Worm (Caenorhabditis elegans) whole organism, L2 larva: ENCODE data around the gene epg-9.
A peak's percentile ranks its signal among the peaks of the same experiment; 100 is the strongest.

Experiments
- C34F6.9 ChIP-seq: fragments of 150-350 bp; optimal IDR thresholded peaks from 2 replicates; lab custom pipeline; 2014; ENCODE audit warnings: missing biosample characterization, missing genetic modification characterization
- F13H6.1 ChIP-seq: sonication (generic microtip); optimal IDR thresholded peaks from 2 replicates; lab custom pipeline; 2016; ENCODE audit warnings: missing genetic modification characterization, missing compliant biosample characterization
- R02D3.7 ChIP-seq: fragments of 150-350 bp; optimal IDR thresholded peaks from 2 replicates; lab custom pipeline; 2014; ENCODE audit warnings: missing biosample characterization, missing genetic modification characterization
- Y55F3AM.14 ChIP-seq: fragments of 200-800 bp; sonication (Bioruptor generic); optimal IDR thresholded peaks from 2 replicates; lab custom pipeline; 2018; ENCODE audit warnings: mild to moderate bottlenecking, missing genetic modification characterization, missing compliant biosample characterization
- alr-1 ChIP-seq: fragments of 150-350 bp; optimal IDR thresholded peaks from 2 replicates; lab custom pipeline; 2014; ENCODE audit warnings: missing biosample characterization, missing genetic modification characterization
- aly-2 ChIP-seq: fragments of 150-350 bp; optimal IDR thresholded peaks from 2 replicates; lab custom pipeline; 2014; ENCODE audit warnings: missing biosample characterization, missing genetic modification characterization
- ama-1 ChIP-seq: fragments of 150-350 bp; optimal IDR thresholded peaks from 2 replicates; lab custom pipeline; 2018; ENCODE audit warnings: inconsistent platforms
- blmp-1 ChIP-seq: sonication (generic microtip); optimal IDR thresholded peaks from 2 replicates; lab custom pipeline; 2017; ENCODE audit warnings: missing genetic modification characterization, mild to moderate bottlenecking, missing compliant biosample characterization, antibody characterized with exemption, moderate library complexity; ENCODE audit not compliant: insufficient read depth
- crh-2 ChIP-seq: sonication (generic microtip); optimal IDR thresholded peaks from 2 replicates; lab custom pipeline; 2017; ENCODE audit warnings: missing biosample characterization, missing genetic modification characterization
- elt-1 ChIP-seq: fragments of 150-350 bp; optimal IDR thresholded peaks from 2 replicates; lab custom pipeline; 2014; ENCODE audit warnings: missing biosample characterization, missing genetic modification characterization
- elt-3 ChIP-seq: sonication (generic microtip); optimal IDR thresholded peaks from 2 replicates; lab custom pipeline; 2017; ENCODE audit warnings: missing biosample characterization, missing genetic modification characterization
- fos-1 ChIP-seq: fragments of 150-350 bp; optimal IDR thresholded peaks from 2 replicates; lab custom pipeline; 2014; ENCODE audit warnings: missing biosample characterization, missing genetic modification characterization
- lin-13 ChIP-seq: fragments of 150-350 bp; optimal IDR thresholded peaks from 2 replicates; lab custom pipeline; 2014; ENCODE audit warnings: missing biosample characterization, missing genetic modification reagents, missing genetic modification characterization
- lin-39 ChIP-seq: fragments of 150-350 bp; optimal IDR thresholded peaks from 2 replicates; lab custom pipeline; 2014; ENCODE audit warnings: missing biosample characterization, missing genetic modification reagents, missing genetic modification characterization
- lsy-2 ChIP-seq, 2 experiments: fragments of 150-350 bp in 1 of 2; sonication (generic microtip) in 1 of 2; optimal IDR thresholded peaks; 2 replicates each; lab custom pipeline; 2014 to 2017; ENCODE audit warnings: missing biosample characterization in 2 of 2, missing genetic modification characterization in 2 of 2
- mdl-1 ChIP-seq, 2 experiments: fragments of 150-350 bp in 1 of 2; sonication (generic microtip) in 1 of 2; optimal IDR thresholded peaks; 2 replicates each; lab custom pipeline; 2017; ENCODE audit warnings: missing biosample characterization in 2 of 2, missing genetic modification characterization in 2 of 2
- nhr-12 ChIP-seq: fragments of 150-350 bp; optimal IDR thresholded peaks from 2 replicates; lab custom pipeline; 2014; ENCODE audit warnings: missing biosample characterization, missing genetic modification characterization
- nhr-129 ChIP-seq: fragments of 150-350 bp; optimal IDR thresholded peaks from 2 replicates; lab custom pipeline; 2014; ENCODE audit warnings: missing biosample characterization, missing genetic modification characterization
- nhr-21 ChIP-seq: fragments of 150-350 bp; optimal IDR thresholded peaks from 2 replicates; lab custom pipeline; 2014; ENCODE audit warnings: missing biosample characterization, missing genetic modification characterization
- nhr-23 ChIP-seq: fragments of 150-350 bp; optimal IDR thresholded peaks from 2 replicates; lab custom pipeline; 2014; ENCODE audit warnings: missing biosample characterization, missing genetic modification reagents, missing genetic modification characterization
- nhr-237 ChIP-seq: fragments of 150-350 bp; optimal IDR thresholded peaks from 2 replicates; lab custom pipeline; 2014; ENCODE audit warnings: missing biosample characterization, missing genetic modification characterization
- nhr-25 ChIP-seq: fragments of 150-350 bp; sonication (generic microtip); optimal IDR thresholded peaks from 3 replicates; lab custom pipeline; 2014; ENCODE audit warnings: missing biosample characterization, missing genetic modification characterization
- nhr-77 ChIP-seq: fragments of 150-350 bp; optimal IDR thresholded peaks from 2 replicates; lab custom pipeline; 2014; ENCODE audit warnings: missing biosample characterization, missing genetic modification characterization
- sem-4 ChIP-seq: fragments of 150-350 bp; optimal IDR thresholded peaks from 2 replicates; lab custom pipeline; 2014; ENCODE audit warnings: missing biosample characterization, missing genetic modification reagents, missing genetic modification characterization
- skn-1 ChIP-seq: sonication (generic microtip); optimal IDR thresholded peaks from 2 replicates; lab custom pipeline; 2017; ENCODE audit warnings: missing biosample characterization, missing genetic modification characterization
- sma-3 ChIP-seq: sonication (generic microtip); optimal IDR thresholded peaks from 2 replicates; lab custom pipeline; 2016; ENCODE audit warnings: missing genetic modification reagents, missing genetic modification characterization, missing compliant biosample characterization
- sma-9 ChIP-seq, 2 experiments: fragments of 150-350 bp in 1 of 2; sonication (generic microtip) in 1 of 2; optimal IDR thresholded peaks; 2 replicates each; lab custom pipeline; 2014 to 2016; ENCODE audit warnings: missing genetic modification characterization in 2 of 2, mild to moderate bottlenecking in 1 of 2, missing biosample characterization in 1 of 2, missing compliant biosample characterization in 1 of 2, missing genetic modification reagents in 1 of 2, moderate library complexity in 1 of 2
- snpc-4 ChIP-seq: fragments of 150-350 bp; optimal IDR thresholded peaks from 2 replicates; lab custom pipeline; 2014; ENCODE audit warnings: missing biosample characterization, missing genetic modification characterization
- unc-55 ChIP-seq: fragments of 150-350 bp; sonication (generic microtip); optimal IDR thresholded peaks from 3 replicates; lab custom pipeline; 2014; ENCODE audit warnings: missing biosample characterization, missing genetic modification reagents, missing genetic modification characterization
- unc-62 ChIP-seq: fragments of 150-350 bp; optimal IDR thresholded peaks from 2 replicates; lab custom pipeline; 2014; ENCODE audit warnings: missing biosample characterization, missing genetic modification reagents, missing genetic modification characterization
- zag-1 ChIP-seq: fragments of 150-350 bp; optimal IDR thresholded peaks from 2 replicates; lab custom pipeline; 2014; ENCODE audit warnings: missing biosample characterization, missing genetic modification characterization
- ztf-1 ChIP-seq: fragments of 200-800 bp; sonication (Bioruptor generic); conservative IDR thresholded peaks from 2 replicates; pipeline ENCODE4 v1.3.6; 2022; ENCODE audit warnings: missing genetic modification characterization, missing compliant biosample characterization
- ztf-11 ChIP-seq: sonication (generic microtip); optimal IDR thresholded peaks from 2 replicates; lab custom pipeline; 2017; ENCODE audit warnings: missing biosample characterization, missing genetic modification characterization
- ztf-4 ChIP-seq: fragments of 150-350 bp; optimal IDR thresholded peaks from 2 replicates; lab custom pipeline; 2014; ENCODE audit warnings: missing biosample characterization, missing genetic modification characterization

epg-9 gene

DNA sequence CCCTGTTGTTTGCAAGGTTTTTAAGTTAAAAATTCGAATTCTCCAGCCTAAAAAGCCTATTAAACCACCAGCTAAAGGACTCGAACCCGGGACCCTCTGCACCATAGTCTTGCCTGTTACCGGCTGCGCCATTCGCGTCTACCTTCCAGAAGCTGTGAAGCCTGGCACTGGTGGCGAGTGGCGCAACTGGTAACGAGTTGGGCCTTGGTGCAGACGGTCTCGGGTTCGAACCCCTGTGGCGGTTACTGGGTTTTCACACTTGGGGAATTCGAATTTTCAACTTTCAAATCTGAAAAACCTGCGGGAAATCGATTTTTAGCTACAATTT, 1.9 kb downstream of the epg-9 start:
- TF ChIP-seq fos-1 (tag; lab: Kevin White, UChicago) (no peak), unc-55 (no peak), ama-1 (lab: Kevin White, UChicago) (no peak), ztf-1 (GFP tag; lab: Robert Waterston, UW) (no peak), sem-4 (tag; lab: Kevin White, UChicago) (no peak), alr-1 (tag; lab: Kevin White, UChicago) (no peak), nhr-77 (tag; lab: Kevin White, UChicago) (no peak), nhr-129 (no peak), lin-39 (tag; lab: Kevin White, UChicago) (no peak)
- TF ChIP-seq, all 48 proteins: peak for 0

DNA sequence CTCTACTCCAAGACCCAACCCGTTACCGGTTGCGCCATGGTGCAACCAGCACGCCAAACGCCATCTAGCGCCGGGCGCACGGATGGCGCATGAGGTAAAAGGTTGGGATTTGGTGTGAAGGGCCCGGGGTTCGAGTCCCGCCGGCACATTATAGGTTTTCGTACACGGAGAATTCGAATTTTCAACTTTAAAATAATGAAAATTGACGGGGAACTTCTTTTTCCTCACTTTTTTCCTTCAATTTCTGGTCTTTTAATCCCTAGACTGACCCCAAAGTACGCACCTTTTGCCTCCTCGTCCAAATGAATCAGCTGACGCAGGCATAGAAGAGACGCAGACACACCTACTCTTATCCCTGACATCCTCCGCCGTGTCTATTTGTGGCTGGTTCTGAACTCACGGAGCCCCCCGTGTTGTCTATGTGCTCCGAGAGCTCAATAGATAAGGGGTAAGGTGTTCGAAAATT, 2.6 kb downstream of the epg-9 start:
- TF ChIP-seq Y55F3AM.14 (peak; percentile 44), nhr-21 (peak; percentile 10), nhr-237 (no peak), nhr-12 (no peak), zag-1 (tag; lab: Kevin White, UChicago) (no peak), sma-3 (GFP tag; lab: Kevin White, UChicago) (no peak), F13H6.1 (tag; lab: Kevin White, UChicago) (no peak), lsy-2 (tag; optimal IDR thresholded peaks at IDR 0.05; lab: Kevin White, UChicago) (peak in 1 of 2 experiments; percentile 34), C34F6.9 (tag; lab: Kevin White, UChicago) (peak; percentile 37), ama-1 (lab: Kevin White, UChicago) (no peak), unc-62 (GFP tag; lab: Kevin White, UChicago) (no peak), sma-9 (GFP tag; optimal IDR thresholded peaks at IDR 0.05; lab: Kevin White, UChicago) (peak; percentile 68), sma-9 (tag; optimal IDR thresholded peaks at IDR 0.05; lab: Kevin White, UChicago) (no peak), nhr-129 (peak; percentile 73), lin-13 (peak; percentile 19), nhr-25 (peak; percentile 13), nhr-23 (tag; lab: Kevin White, UChicago) (no peak), crh-2 (no peak), elt-1 (no peak)

DNA sequence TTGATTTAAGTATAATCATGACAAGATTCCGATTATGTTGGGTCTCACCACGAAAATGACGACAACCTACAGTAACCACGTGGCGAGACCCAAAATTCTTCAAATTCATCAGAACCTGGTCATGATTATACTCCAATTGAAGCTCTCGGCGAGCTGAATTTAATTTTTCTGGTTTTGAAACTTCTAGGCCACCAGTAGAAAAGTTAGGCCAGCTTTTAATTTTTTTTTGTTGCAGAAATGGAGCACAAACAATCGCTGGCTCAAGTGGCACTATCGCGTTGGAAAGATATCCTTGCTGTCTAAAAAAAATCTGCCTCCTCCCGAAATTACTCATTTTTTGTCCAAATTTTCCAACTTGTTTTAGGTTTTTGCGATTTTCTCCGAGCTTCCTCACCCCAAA, 5.6 kb downstream of the epg-9 start:
- no peak for TF ChIP-seq lsy-2 (tag; optimal IDR thresholded peaks at IDR 0.05; lab: Kevin White, UChicago)
- no peak for TF ChIP-seq ztf-11 (tag; lab: Kevin White, UChicago)

DNA sequence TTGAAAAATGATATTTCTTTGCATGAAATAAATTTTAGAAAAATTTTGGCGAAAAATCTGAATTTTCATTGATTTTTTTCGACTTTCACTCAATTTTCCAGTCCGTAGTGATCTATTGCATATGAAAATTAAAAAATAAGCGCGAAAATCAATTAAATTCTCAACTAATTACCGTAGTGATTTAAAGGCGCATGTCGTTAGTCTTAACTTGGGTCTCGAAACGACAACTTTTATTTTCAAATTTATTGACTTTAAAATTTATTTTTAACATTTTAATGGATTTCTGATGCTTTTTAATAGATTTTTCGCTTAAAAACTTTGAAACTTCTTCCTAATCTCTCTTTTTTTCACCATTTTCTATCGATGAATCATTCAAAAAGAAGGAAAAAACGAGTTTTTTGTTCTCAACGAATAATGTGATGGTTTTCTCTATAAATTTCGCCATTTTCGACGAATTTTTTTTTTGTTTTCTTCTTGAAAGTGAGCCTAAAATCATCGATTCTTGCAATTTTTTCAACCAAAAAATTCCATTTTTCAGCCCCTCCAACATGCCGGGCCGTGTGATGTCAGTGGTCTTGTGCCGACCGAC, 6.7 kb downstream of the epg-9 start, which contains the start of gene vamp-7:
vamp-7 (plus strand) TSS at position 539 of the 589 bp plus-strand sequence.
- TF ChIP-seq nhr-21 (peak; percentile 2), nhr-25 (peak; percentile 42), sem-4 (tag; lab: Kevin White, UChicago) (no peak), crh-2 (peak; percentile 3), blmp-1 (tag; lab: Kevin White, UChicago) (peak; percentile 18), skn-1 (no peak)

DNA sequence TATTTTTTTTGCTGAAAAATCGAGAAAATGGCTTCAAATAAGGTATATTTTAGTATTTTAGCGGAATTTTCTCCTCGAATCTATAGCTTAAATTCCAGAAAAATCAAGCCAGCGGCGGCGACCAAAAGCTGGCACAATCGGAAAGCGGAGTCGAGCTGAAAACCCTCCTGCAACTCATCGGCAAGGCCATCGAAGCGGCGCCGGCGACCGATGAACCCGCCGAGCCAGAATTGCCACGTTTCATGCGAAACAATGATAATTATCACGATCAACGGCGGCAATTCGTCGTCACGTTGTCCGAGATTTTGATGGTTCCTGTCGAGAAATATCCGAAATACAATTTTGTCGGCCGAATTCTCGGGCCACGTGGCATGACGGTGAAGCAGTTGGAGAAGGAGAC, 9.5 kb downstream of the epg-9 start, which contains the start of gene Y69A2AR.32:
Y69A2AR.32 (plus strand) TSS at position 28 of the 400 bp plus-strand sequence.
- TF ChIP-seq lin-13 = no peak
- no peak for TF ChIP-seq zag-1 (tag; lab: Kevin White, UChicago)
- no peak for TF ChIP-seq skn-1
- TF ChIP-seq sem-4 (tag; lab: Kevin White, UChicago) = no peak
- no peak for TF ChIP-seq mdl-1 (tag; optimal IDR thresholded peaks at IDR 0.05; lab: Kevin White, UChicago)
- no peak for TF ChIP-seq ztf-4 (tag; lab: Kevin White, UChicago)
- no peak for TF ChIP-seq snpc-4 (tag; lab: Kevin White, UChicago)
- TF ChIP-seq aly-2 = no peak
- TF ChIP-seq R02D3.7 = no peak
- no peak for TF ChIP-seq Y55F3AM.14
- TF ChIP-seq elt-1 = no peak
- no peak for TF ChIP-seq elt-3 (tag; lab: Kevin White, UChicago)
- no peak for TF ChIP-seq blmp-1 (tag; lab: Kevin White, UChicago)
